Worm (Caenorhabditis elegans) whole organism, L3 larva: ENCODE data around the gene lgg-3.

Experiments used
- R02D3.7 ChIP-seq: fragments of 150-350 bp; optimal IDR thresholded peaks from 2 replicates; lab custom pipeline; 2014; ENCODE audit warnings: missing biosample characterization, missing genetic modification characterization
- aly-2 ChIP-seq: fragments of 150-350 bp; optimal IDR thresholded peaks from 2 replicates; lab custom pipeline; 2014; ENCODE audit warnings: missing biosample characterization, missing genetic modification characterization
- ama-1 ChIP-seq: fragments of 150-350 bp; optimal IDR thresholded peaks from 2 replicates; lab custom pipeline; 2018
- ceh-16 ChIP-seq: sonication (generic microtip); optimal IDR thresholded peaks from 2 replicates; lab custom pipeline; 2017; ENCODE audit warnings: missing biosample characterization, missing genetic modification characterization
- ceh-28 ChIP-seq: fragments of 150-350 bp; optimal IDR thresholded peaks from 2 replicates; lab custom pipeline; 2014; ENCODE audit warnings: missing biosample characterization, missing genetic modification reagents, missing genetic modification characterization
- ceh-82 ChIP-seq: fragments of 150-350 bp; optimal IDR thresholded peaks from 2 replicates; lab custom pipeline; 2014; ENCODE audit warnings: missing biosample characterization, missing genetic modification characterization
- ceh-9 ChIP-seq: sonication (generic microtip); optimal IDR thresholded peaks from 2 replicates; lab custom pipeline; 2018; ENCODE audit warnings: missing biosample characterization, missing genetic modification characterization
- daf-12 ChIP-seq: fragments of 150-350 bp; optimal IDR thresholded peaks from 2 replicates; lab custom pipeline; 2014; ENCODE audit warnings: missing biosample characterization, missing genetic modification reagents, missing genetic modification characterization
- egl-27 ChIP-seq: sonication (generic microtip); optimal IDR thresholded peaks from 4 replicates; lab custom pipeline; 2017; ENCODE audit warnings: missing biosample characterization, missing genetic modification reagents, missing genetic modification characterization
- egl-5 ChIP-seq: fragments of 150-350 bp; optimal IDR thresholded peaks from 2 replicates; lab custom pipeline; 2017; ENCODE audit warnings: missing biosample characterization, missing genetic modification reagents, missing genetic modification characterization, inconsistent platforms
- elt-2 ChIP-seq: sonication (generic microtip); optimal IDR thresholded peaks from 2 replicates; lab custom pipeline; 2016; ENCODE audit warnings: missing genetic modification reagents, mild to moderate bottlenecking, missing genetic modification characterization, missing compliant biosample characterization
- elt-3 ChIP-seq, 3 experiments: fragments of 150-350 bp in 1 of 3; sonication (generic microtip) in 2 of 3; optimal IDR thresholded peaks; 2 replicates in 2 of 3; 4 replicates in 1 of 3; lab custom pipeline; 2014 to 2017; ENCODE audit warnings: missing biosample characterization in 3 of 3, missing genetic modification characterization in 3 of 3
- eor-1 ChIP-seq, 2 experiments: fragments of 150-350 bp; optimal IDR thresholded peaks; 2 replicates each; lab custom pipeline; 2014 to 2018; ENCODE audit warnings: missing biosample characterization in 2 of 2, missing genetic modification characterization in 2 of 2
- fkh-10 ChIP-seq: sonication (generic microtip); optimal IDR thresholded peaks from 2 replicates; lab custom pipeline; 2017; ENCODE audit warnings: missing biosample characterization, missing genetic modification reagents, missing genetic modification characterization
- fkh-2 ChIP-seq: fragments of 150-350 bp; optimal IDR thresholded peaks from 2 replicates; lab custom pipeline; 2014; ENCODE audit warnings: missing biosample characterization, missing genetic modification reagents, missing genetic modification characterization
- fos-1 ChIP-seq: fragments of 150-350 bp; optimal IDR thresholded peaks from 2 replicates; lab custom pipeline; 2014; ENCODE audit warnings: missing biosample characterization, missing genetic modification characterization
- hmg-11 ChIP-seq: sonication (generic microtip); optimal IDR thresholded peaks from 2 replicates; lab custom pipeline; 2016; ENCODE audit warnings: missing genetic modification characterization, missing compliant biosample characterization
- jun-1 ChIP-seq: fragments of 150-350 bp; optimal IDR thresholded peaks from 2 replicates; lab custom pipeline; 2014; ENCODE audit warnings: missing biosample characterization, missing genetic modification reagents, missing genetic modification characterization
- lin-39 ChIP-seq: fragments of 150-350 bp; optimal IDR thresholded peaks from 2 replicates; lab custom pipeline; 2018; ENCODE audit warnings: missing biosample characterization, missing genetic modification reagents, missing genetic modification characterization
- lsy-12 ChIP-seq: sonication (generic microtip); optimal IDR thresholded peaks from 2 replicates; lab custom pipeline; 2016; ENCODE audit warnings: mild to moderate bottlenecking, missing genetic modification characterization, missing compliant biosample characterization
- nhr-11 ChIP-seq: fragments of 150-350 bp; optimal IDR thresholded peaks from 2 replicates; lab custom pipeline; 2014; ENCODE audit warnings: missing biosample characterization, missing genetic modification characterization
- nhr-12 ChIP-seq: fragments of 150-350 bp; optimal IDR thresholded peaks from 2 replicates; lab custom pipeline; 2014; ENCODE audit warnings: missing biosample characterization, missing genetic modification characterization
- nhr-23 ChIP-seq: fragments of 150-350 bp; optimal IDR thresholded peaks from 2 replicates; lab custom pipeline; 2014; ENCODE audit warnings: missing biosample characterization, missing genetic modification reagents, missing genetic modification characterization
- nhr-237 ChIP-seq: fragments of 150-350 bp; optimal IDR thresholded peaks from 2 replicates; lab custom pipeline; 2014; ENCODE audit warnings: missing biosample characterization, missing genetic modification characterization
- nhr-28 ChIP-seq: fragments of 150-350 bp; optimal IDR thresholded peaks from 2 replicates; lab custom pipeline; 2014; ENCODE audit warnings: missing biosample characterization, missing genetic modification characterization
- nhr-43 ChIP-seq: sonication (generic microtip); optimal IDR thresholded peaks from 2 replicates; lab custom pipeline; 2016; ENCODE audit warnings: mild to moderate bottlenecking, missing genetic modification characterization, missing compliant biosample characterization; ENCODE audit not compliant: poor library complexity, severe bottlenecking
- nhr-67 ChIP-seq: fragments of 150-350 bp; optimal IDR thresholded peaks from 2 replicates; lab custom pipeline; 2014; ENCODE audit warnings: missing biosample characterization, missing genetic modification characterization
- nhr-76 ChIP-seq: fragments of 150-350 bp; sonication (generic microtip); optimal IDR thresholded peaks from 5 replicates; lab custom pipeline; 2014; ENCODE audit warnings: missing biosample characterization, missing genetic modification characterization
- nhr-77 ChIP-seq: fragments of 150-350 bp; optimal IDR thresholded peaks from 2 replicates; lab custom pipeline; 2014; ENCODE audit warnings: missing biosample characterization, missing genetic modification characterization
- sea-2 ChIP-seq: fragments of 150-350 bp; sonication (generic microtip); optimal IDR thresholded peaks from 4 replicates; lab custom pipeline; 2014; ENCODE audit warnings: missing biosample characterization, missing genetic modification reagents, missing genetic modification characterization
- skn-1 ChIP-seq: fragments of 150-350 bp; optimal IDR thresholded peaks from 2 replicates; lab custom pipeline; 2014; ENCODE audit warnings: missing biosample characterization, missing genetic modification characterization
- snpc-4 ChIP-seq: fragments of 150-350 bp; optimal IDR thresholded peaks from 2 replicates; lab custom pipeline; 2014; ENCODE audit warnings: missing biosample characterization, missing genetic modification characterization
- tbx-2 ChIP-seq: sonication (generic microtip); optimal IDR thresholded peaks from 2 replicates; lab custom pipeline; 2016; ENCODE audit warnings: mild to moderate bottlenecking, missing genetic modification characterization, missing compliant biosample characterization
- unc-39 ChIP-seq: sonication (generic microtip); optimal IDR thresholded peaks from 4 replicates; lab custom pipeline; 2017; ENCODE audit warnings: missing biosample characterization, missing genetic modification characterization
- unc-62 ChIP-seq: fragments of 150-350 bp; sonication (generic microtip); optimal IDR thresholded peaks from 4 replicates; lab custom pipeline; 2014; ENCODE audit warnings: missing biosample characterization, missing genetic modification reagents, missing genetic modification characterization
- ztf-4 ChIP-seq: fragments of 150-350 bp; optimal IDR thresholded peaks from 2 replicates; lab custom pipeline; 2014; ENCODE audit warnings: missing biosample characterization, missing genetic modification characterization

lgg-3 gene

ce11 chrIII:5732925-5733324 is 35.1 kb upstream of the lgg-3 start, which contains the start of gene B0244.17:
Gene B0244.17, plus strand, starts transcription at chrIII:5733225.
- no peak for TF ChIP-seq lin-39 (tag; lab: Kevin White, UChicago)
- TF ChIP-seq aly-2 (tag; lab: Kevin White, UChicago) = no peak
- TF ChIP-seq eor-1 (tag; optimal IDR thresholded peaks at IDR 0.05; lab: Kevin White, UChicago) = no peak
- TF ChIP-seq nhr-237 = no peak
- no peak for TF ChIP-seq ztf-4 (tag; lab: Kevin White, UChicago)
- TF ChIP-seq fkh-2 (tag; lab: Kevin White, UChicago) = no peak
- peak; percentile 26 for TF ChIP-seq elt-2
- no peak for TF ChIP-seq nhr-67 (tag; lab: Kevin White, UChicago)

- TF ChIP-seq nhr-77 (tag; lab: Kevin White, UChicago) (no peak), nhr-43 (tag; lab: Kevin White, UChicago) (no peak), elt-2 (peak; percentile 55)
These were observed 33.3 kb upstream of the lgg-3 start, which contains the start of the genes B0244.9 and B0244.7 for ce11 chrIII:5730980-5731636. Gene B0244.9, minus strand, starts transcription at chrIII:5731030. Gene B0244.7, plus strand, starts transcription at chrIII:5731501.

ce11 chrIII:5730041-5730440 is 32.2 kb upstream of the lgg-3 start:
- TF ChIP-seq nhr-76 (tag; lab: Kevin White, UChicago) = no peak
- TF ChIP-seq elt-2 = no peak
- no peak for TF ChIP-seq aly-2 (tag; lab: Kevin White, UChicago)
- no peak for TF ChIP-seq ceh-82 (tag; lab: Kevin White, UChicago)
- TF ChIP-seq fkh-10 (GFP tag; lab: Kevin White, UChicago) = no peak
- TF ChIP-seq sea-2 (GFP tag; lab: Kevin White, UChicago) = no peak
- no peak for TF ChIP-seq unc-62 (GFP tag; lab: Kevin White, UChicago)
- no peak for TF ChIP-seq nhr-237
- TF ChIP-seq nhr-67 (tag; lab: Kevin White, UChicago) = no peak
- no peak for TF ChIP-seq nhr-28 (tag; lab: Kevin White, UChicago)
- no peak for TF ChIP-seq daf-12 (tag; lab: Kevin White, UChicago)
- TF ChIP-seq snpc-4 (tag; lab: Kevin White, UChicago) = no peak
- TF ChIP-seq jun-1 (tag; lab: Kevin White, UChicago) = no peak
- TF ChIP-seq fkh-2 (tag; lab: Kevin White, UChicago) = no peak
- no peak for TF ChIP-seq nhr-12 (tag; lab: Kevin White, UChicago)
- TF ChIP-seq nhr-23 (tag; lab: Kevin White, UChicago) = no peak
- TF ChIP-seq skn-1 (tag; lab: Kevin White, UChicago) = no peak
- no peak for TF ChIP-seq nhr-11

ce11 chrIII:5729367-5729766 is 31.6 kb upstream of the lgg-3 start:
- TF ChIP-seq ceh-16 (tag; lab: Kevin White, UChicago) (no peak), unc-62 (GFP tag; lab: Kevin White, UChicago) (no peak), daf-12 (tag; lab: Kevin White, UChicago) (no peak)
- TF ChIP-seq, all 47 proteins: peak for 0

DNA sequence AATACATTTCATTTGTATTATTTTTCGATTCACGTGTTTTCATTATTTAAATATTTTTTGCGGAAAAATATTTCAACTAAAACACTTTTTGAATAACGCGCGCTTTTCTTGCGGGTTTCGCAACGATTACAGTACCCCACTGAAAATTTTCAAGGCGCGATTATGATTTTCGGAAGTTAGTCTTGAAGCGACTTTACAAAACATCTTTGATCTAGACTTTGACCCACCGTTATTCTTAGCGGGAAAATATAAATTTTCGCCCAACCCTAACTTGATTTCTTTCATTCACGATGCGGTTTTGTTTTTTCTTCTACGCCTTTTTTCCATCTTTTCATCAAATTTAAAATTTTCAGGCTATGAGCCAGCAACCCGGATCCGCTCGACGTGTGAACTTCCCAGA is 30.0 kb upstream of the lgg-3 start, which contains the start of gene egg-1:
Gene egg-1, plus strand, starts transcription at position 354 of the 400 bp plus-strand sequence.
- TF ChIP-seq ceh-28 = no peak
- no peak for TF ChIP-seq elt-3 (tag; optimal IDR thresholded peaks at IDR 0.05; lab: Kevin White, UChicago)
- no peak for TF ChIP-seq nhr-12 (tag; lab: Kevin White, UChicago)
- TF ChIP-seq egl-27 (tag; lab: Kevin White, UChicago) = no peak
- no peak for TF ChIP-seq lin-39 (tag; lab: Kevin White, UChicago)
- no peak for TF ChIP-seq unc-39

DNA sequence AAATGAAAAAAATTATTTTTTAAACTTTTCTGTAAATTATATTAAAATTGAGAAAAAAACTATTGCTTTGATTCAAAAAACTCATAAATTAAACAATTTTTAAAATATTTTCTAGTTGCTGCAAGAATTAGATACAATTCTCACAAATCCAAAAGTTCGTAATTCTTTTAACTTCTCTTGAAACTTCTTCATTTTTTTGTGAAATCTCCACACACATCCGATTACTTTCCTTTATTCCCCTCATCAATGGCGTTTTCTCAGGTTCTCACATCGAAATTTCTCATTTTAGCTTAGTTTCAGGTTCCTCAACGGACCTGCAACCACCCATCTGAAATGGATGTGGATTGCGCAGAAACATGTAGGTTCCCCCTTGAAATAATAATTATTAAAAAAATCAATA is 24.7 kb upstream of the lgg-3 start, which contains the start of gene wrm-1:
Gene wrm-1, plus strand, starts transcription at position 301 of the 400 bp plus-strand sequence.
- TF ChIP-seq nhr-11 (no peak), fos-1 (tag; lab: Kevin White, UChicago) (no peak), elt-3 (tag; optimal IDR thresholded peaks at IDR 0.05; lab: Kevin White, UChicago) (no peak), aly-2 (tag; lab: Kevin White, UChicago) (no peak), tbx-2 (tag; lab: Kevin White, UChicago) (no peak), hmg-11 (no peak), lin-39 (tag; lab: Kevin White, UChicago) (no peak), ceh-16 (tag; lab: Kevin White, UChicago) (no peak), ama-1 (lab: Kevin White, UChicago) (no peak), R02D3.7 (tag; lab: Kevin White, UChicago) (no peak), ceh-82 (tag; lab: Kevin White, UChicago) (no peak), egl-5 (tag; lab: Kevin White, UChicago) (no peak), ceh-9 (tag; lab: Kevin White, UChicago) (no peak), lsy-12 (tag; lab: Kevin White, UChicago) (no peak)
